Worm (Caenorhabditis elegans) whole organism, L4/young adult: Measurements from ENCODE around the gene F26F12.2.

ENCODE experiments used
- W03F9.2 ChIP-seq: fragments of 150-350 bp; optimal IDR thresholded peaks from 2 replicates; lab custom pipeline; 2014; ENCODE audit warnings: missing biosample characterization, missing genetic modification characterization
- dao-5 ChIP-seq: sonication (generic microtip); optimal IDR thresholded peaks from 2 replicates; lab custom pipeline; 2016; ENCODE audit warnings: missing genotype, missing genetic modification characterization, moderate library complexity, missing compliant biosample characterization
- him-1 ChIP-seq: sonication (generic microtip); optimal IDR thresholded peaks from 2 replicates; lab custom pipeline; 2016; ENCODE audit warnings: missing genotype, missing genetic modification reagents, missing genetic modification characterization, missing compliant biosample characterization

F26F12.2 gene

ce11 chrV:5838576-5839366, at the start of gene F26F12.2:
F26F12.2 (minus strand) TSS chrV:5838613.
- TF ChIP-seq dao-5 (no peak), W03F9.2 (tag; lab: Kevin White, UChicago) (no peak), him-1 (tag; lab: Kevin White, UChicago) (no peak)

DNA sequence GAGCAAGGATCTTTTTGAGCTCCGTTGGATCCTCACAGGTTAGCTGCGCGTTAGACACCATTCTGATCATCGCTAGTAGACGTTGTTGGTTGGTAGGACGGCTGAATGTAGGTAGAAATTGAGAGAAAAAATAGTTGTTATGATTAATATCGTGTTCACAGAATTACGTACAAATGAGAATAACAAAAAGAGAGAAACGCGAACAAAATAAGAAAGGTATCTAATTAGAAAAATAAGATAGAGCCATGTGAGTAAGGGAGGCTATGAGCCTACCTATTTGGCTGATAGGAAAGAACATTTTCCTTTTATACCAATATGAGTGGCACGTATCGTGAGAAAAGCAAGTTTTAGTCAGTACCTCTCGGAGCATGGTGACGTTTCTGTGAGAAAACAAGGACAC, 45.3 kb upstream of the F26F12.2 start, which contains the start of gene C04E6.8:
Gene C04E6.8 (minus strand): TSS at position 101 of the 400 bp plus-strand sequence.
- no peak for TF ChIP-seq W03F9.2 (tag; lab: Kevin White, UChicago)
- no peak for TF ChIP-seq him-1 (tag; lab: Kevin White, UChicago)
- no peak for TF ChIP-seq dao-5

- no peak for TF ChIP-seq W03F9.2 (tag; lab: Kevin White, UChicago)
- no peak for TF ChIP-seq dao-5
- TF ChIP-seq him-1 (tag; lab: Kevin White, UChicago): no peak
These were observed 44.0 kb upstream of the F26F12.2 start for ce11 chrV:5882429-5882828.

ce11 chrV:5880064-5880463, 41.7 kb upstream of the F26F12.2 start, which contains the start of gene C02G6.3:
C02G6.3 (plus strand) TSS chrV:5880364.
- TF ChIP-seq him-1 (tag; lab: Kevin White, UChicago) (no peak), W03F9.2 (tag; lab: Kevin White, UChicago) (no peak), dao-5 (no peak)

ce11 chrV:5876966-5877365, 38.6 kb upstream of the F26F12.2 start:
- no peak for TF ChIP-seq W03F9.2 (tag; lab: Kevin White, UChicago)
- TF ChIP-seq him-1 (tag; lab: Kevin White, UChicago): no peak
- no peak for TF ChIP-seq dao-5

DNA sequence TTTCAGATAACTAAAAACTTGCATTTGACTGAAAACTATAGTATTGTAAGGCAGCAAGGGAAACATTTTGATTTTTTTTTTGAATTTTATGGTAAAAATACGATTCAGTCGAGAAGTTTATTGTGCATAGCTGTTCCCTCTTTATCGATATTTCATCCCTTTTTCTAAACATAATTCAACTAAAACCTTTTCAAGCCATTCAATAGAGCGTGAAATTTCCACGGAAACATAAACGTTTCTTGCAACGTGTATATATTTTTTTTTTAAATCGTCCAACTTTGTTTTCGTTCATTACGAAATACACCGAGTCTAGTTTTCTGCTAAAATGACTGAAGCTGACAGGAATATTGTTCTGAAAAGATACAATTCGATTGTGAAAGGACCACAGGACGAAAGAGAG, 33.3 kb upstream of the F26F12.2 start, which contains the start of gene C02G6.2:
Gene C02G6.2 (plus strand): TSS at position 301 of the 400 bp plus-strand sequence.
- TF ChIP-seq W03F9.2 (tag; lab: Kevin White, UChicago) (no peak), him-1 (tag; lab: Kevin White, UChicago) (no peak), dao-5 (no peak)

DNA sequence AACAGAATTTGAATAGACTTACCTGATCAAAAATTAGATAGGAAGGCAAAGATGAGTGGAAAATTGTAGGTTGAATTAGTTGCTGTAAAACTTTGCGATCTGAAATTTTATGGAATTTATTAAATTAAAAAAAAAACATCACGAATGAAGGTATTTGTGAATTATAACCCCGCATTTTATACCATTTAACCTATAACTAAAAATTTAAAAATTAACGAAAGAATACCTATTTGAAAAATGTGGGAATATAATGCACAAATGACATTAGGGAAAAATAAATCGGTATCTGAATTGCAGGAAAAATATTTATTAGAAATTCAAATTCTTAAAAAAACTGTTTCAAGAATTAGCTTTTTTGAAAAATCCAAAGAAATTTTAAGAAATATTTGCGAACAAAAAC, 30.8 kb upstream of the F26F12.2 start, which contains the start of gene F26F12.4:
Gene F26F12.4 (minus strand): TSS at position 101 of the 400 bp plus-strand sequence.
- TF ChIP-seq him-1 (tag; lab: Kevin White, UChicago) (no peak), dao-5 (no peak), W03F9.2 (tag; lab: Kevin White, UChicago) (no peak)

- no peak for TF ChIP-seq him-1 (tag; lab: Kevin White, UChicago)
- no peak for TF ChIP-seq W03F9.2 (tag; lab: Kevin White, UChicago)
- TF ChIP-seq dao-5: no peak
These were observed 26.7 kb upstream of the F26F12.2 start, which contains the start of gene F26F12.5 for ce11 chrV:5865085-5865484. F26F12.5 (minus strand) TSS chrV:5865185.

DNA sequence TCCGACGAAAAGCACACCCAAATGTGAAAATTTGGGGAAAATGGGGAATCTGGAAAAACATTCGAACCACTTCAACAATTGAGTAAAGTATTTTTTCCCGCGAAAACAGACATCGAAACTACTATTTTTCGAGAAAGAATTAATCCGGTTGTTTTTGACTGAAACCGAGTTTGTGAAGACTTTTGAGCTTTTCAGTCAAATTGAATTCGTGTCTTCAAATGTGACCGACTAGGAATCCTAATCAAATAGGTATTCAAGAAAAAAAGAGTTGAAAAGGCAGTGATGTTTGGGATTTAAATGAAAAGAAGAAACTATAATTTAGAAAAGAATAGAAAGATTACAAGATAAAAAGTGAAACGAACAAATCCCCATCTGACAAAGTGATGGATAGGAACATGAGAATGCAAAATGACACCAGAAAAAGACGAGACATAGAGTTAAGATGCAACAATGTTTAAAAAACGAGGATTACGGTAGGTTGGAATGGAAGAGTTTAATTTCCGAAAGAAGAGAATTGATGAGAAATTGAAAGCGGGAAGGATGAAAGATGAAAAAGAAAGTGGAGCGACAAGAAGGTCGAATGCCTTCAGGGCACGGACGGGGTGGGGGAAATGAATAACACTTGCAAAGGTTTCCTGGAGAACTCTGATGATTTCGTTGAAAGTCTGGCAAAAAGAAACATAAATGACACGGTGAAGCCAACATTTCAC, 24.2 kb upstream of the F26F12.2 start, which contains the start of gene F26F12.8:
Gene F26F12.8 (minus strand): TSS at position 51 of the 710 bp plus-strand sequence.
- TF ChIP-seq dao-5 (no peak), him-1 (tag; lab: Kevin White, UChicago) (no peak), W03F9.2 (tag; lab: Kevin White, UChicago) (no peak)

DNA sequence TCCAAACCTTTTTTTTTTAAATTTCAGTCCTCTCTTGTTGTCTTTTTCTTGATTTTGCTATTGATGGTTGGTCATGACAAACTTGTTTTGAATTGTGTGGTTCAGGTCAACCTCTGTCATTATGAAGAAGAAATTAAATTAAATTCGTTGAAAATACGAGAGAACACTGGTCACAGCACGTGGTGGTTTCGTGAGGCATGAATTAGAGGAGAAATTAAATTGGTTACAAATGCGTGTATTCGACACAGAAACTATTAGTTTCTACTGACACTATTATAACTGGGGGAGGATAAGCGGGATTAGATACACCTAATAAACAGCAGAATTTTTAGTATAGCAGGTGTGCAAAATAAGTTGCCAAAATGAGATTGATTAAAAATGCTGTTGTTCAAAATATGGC, 13.7 kb upstream of the F26F12.2 start:
- TF ChIP-seq him-1 (tag; lab: Kevin White, UChicago) (no peak), dao-5 (no peak), W03F9.2 (tag; lab: Kevin White, UChicago) (no peak)

ce11 chrV:5851631-5852030, 13.2 kb upstream of the F26F12.2 start:
- no peak for TF ChIP-seq dao-5
- TF ChIP-seq W03F9.2 (tag; lab: Kevin White, UChicago): no peak
- no peak for TF ChIP-seq him-1 (tag; lab: Kevin White, UChicago)

ce11 chrV:5850671-5851070, 12.3 kb upstream of the F26F12.2 start:
- TF ChIP-seq dao-5 (no peak), him-1 (tag; lab: Kevin White, UChicago) (no peak), W03F9.2 (tag; lab: Kevin White, UChicago) (no peak)

DNA sequence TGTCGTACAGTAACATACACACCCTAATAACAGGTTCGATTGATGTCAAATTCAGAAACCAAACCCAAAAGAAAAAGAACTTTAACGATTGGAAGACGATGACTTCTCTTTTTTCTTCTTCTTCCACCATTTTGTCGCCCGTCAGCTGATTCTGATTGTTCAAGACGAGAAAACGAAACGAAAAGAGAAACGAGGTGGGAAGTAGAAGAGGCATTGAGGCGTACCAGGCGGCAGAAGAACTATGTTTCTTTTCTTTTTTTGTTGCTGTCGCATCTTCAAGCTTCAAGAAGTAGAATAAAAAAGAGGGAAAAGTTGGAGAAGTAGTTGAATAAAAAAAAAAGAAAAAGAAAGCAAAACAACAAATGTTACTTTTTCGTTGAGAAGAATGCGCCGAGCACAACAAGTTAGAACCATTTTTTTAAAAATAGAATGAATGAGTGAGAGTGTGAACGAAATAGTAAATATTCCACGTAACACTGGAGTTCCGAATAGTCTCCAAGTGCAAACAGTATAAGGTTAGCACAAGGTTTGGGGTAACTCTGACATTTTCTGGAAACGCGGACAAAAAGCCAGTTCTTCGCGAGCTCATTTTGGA, 9.7 kb upstream of the F26F12.2 start:
- TF ChIP-seq him-1 (tag; lab: Kevin White, UChicago) (no peak), dao-5 (no peak), W03F9.2 (tag; lab: Kevin White, UChicago) (no peak)
